1 fruit fly cellular context compared by ENCODE assay signal in the genomic region with DNA sequence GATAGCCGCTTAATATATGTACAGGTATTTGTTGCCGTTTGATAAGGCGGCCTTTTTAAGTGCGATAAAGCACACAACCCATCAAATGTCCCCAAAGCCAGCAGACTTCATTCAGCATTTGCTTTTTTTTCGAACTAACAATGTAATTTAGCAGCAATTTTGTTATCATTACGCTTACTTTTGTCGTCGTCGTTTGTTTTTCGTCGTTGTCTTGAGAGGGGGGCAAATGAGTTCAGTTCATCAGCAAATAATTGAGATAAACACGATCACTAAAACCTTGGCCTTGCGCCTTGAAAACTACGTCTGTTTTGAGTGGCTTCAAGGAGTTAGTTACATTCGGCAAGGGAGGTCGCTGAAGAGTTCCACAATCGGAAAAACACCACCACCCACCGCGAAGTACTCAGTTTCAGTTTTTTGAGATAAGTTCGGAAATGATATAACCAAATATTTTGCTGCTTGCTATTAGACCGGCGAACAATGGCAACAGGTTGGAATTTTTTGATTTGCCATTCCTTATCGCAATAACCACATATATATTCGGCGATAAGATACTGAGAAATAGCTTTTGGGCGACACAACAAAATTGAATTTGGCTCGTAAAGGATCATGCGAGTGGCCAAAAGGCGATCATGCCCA.
A peak's percentile ranks its signal among the peaks of the same experiment; 100 is the strongest.
TF ChIP-seq lines count a peak whose summit lies in the region.

No protein-coding gene starts in this region.

TF ChIP-seq in whole organism, embryonic, 481 proteins besides CTCF, POLR2A, EP300 and RAD21 (continued from another document):
- TF ChIP-seq cwo (GFP tag; optimal IDR thresholded peaks at IDR 0.05; lab: Kevin White, UChicago) (peak; percentile 20), CG10543 (GFP tag; optimal IDR thresholded peaks at IDR 0.05; lab: Kevin White, UChicago) (peak; percentile 57), exex (tag; optimal IDR thresholded peaks at IDR 0.05; lab: Kevin White, UChicago) (peak; percentile 85), tgo (GFP tag; IDR thresholded peaks at IDR 0.05; lab: Robert Waterston, UW) (no peak), dm (GFP tag; optimal IDR thresholded peaks at IDR 0.05; lab: Kevin White, UChicago) (no peak), hkb (optimal IDR thresholded peaks at IDR 0.05; lab: Kevin White, UChicago) (no peak), hkb (GFP tag; IDR thresholded peaks at IDR 0.05; lab: Robert Waterston, UW) (no peak), gro (GFP tag; optimal IDR thresholded peaks at IDR 0.05; lab: Kevin White, UChicago) (no peak), mirr (GFP tag; optimal IDR thresholded peaks at IDR 0.05; lab: Kevin White, UChicago) (peak; percentile 56), D19A (tag; optimal IDR thresholded peaks at IDR 0.05; lab: Kevin White, UChicago) (no peak), CG15073 (GFP tag; optimal IDR thresholded peaks at IDR 0.05; lab: Kevin White, UChicago) (no peak), HmgZ (tag; optimal IDR thresholded peaks at IDR 0.05; lab: Kevin White, UChicago) (peak; percentile 11), run (tag; optimal IDR thresholded peaks at IDR 0.05; lab: Kevin White, UChicago) (no peak), CG3726 (GFP tag; IDR thresholded peaks at IDR 0.05; lab: Robert Waterston, UW) (no peak), sug (tag; optimal IDR thresholded peaks at IDR 0.05; lab: Kevin White, UChicago) (peak; percentile 96), lab (GFP tag; optimal IDR thresholded peaks at IDR 0.05; lab: Kevin White, UChicago) (no peak), CG30020 (tag; optimal IDR thresholded peaks at IDR 0.05; lab: Kevin White, UChicago) (no peak), stc (GFP tag; IDR thresholded peaks at IDR 0.05; lab: Robert Waterston, UW) (no peak), Fer1 (GFP tag; optimal IDR thresholded peaks at IDR 0.05; lab: Kevin White, UChicago) (peak; percentile 28), pan (optimal IDR thresholded peaks at IDR 0.05; lab: Kevin White, UChicago) (no peak), pan (GFP tag; optimal IDR thresholded peaks at IDR 0.05 in 1 of 2, IDR thresholded peaks at IDR 0.05 in 1 of 2) (peak in 1 of 2 experiments; percentile 16), caup (GFP tag; optimal IDR thresholded peaks at IDR 0.05; lab: Kevin White, UChicago; ENCODE audit: severe bottlenecking) (peak; percentile 16), H15 (GFP tag; IDR thresholded peaks at IDR 0.05; lab: Robert Waterston, UW) (no peak)
